Worm (Caenorhabditis elegans): ENCODE measurements around the gene K01A6.8.

The K01A6.8 gene

ce11 chrIV:11688018-11688417, 49.2 kb downstream of the K01A6.8 start, which contains the start of gene ZK792.5:
ZK792.5 (minus strand) TSS chrIV:11688118.
- TF ChIP-seq W03F9.2 (tag; optimal IDR thresholded peaks at IDR 0.05): no peak
- no peak for TF ChIP-seq him-1 (tag; optimal IDR thresholded peaks at IDR 0.05)
- TF ChIP-seq dao-5 (tag; optimal IDR thresholded peaks at IDR 0.05): no peak

All from whole organism, L4/young adult.